Worm (Caenorhabditis elegans) whole organism, midembryonic: ENCODE measurements around the gene rme-6.

ENCODE experiments used
- T22C8.4 ChIP-seq: fragments of 200-800 bp; sonication (Bioruptor generic); IDR thresholded peaks from 2 replicates; pipeline ENCODE4 v1.3.6; 2022; ENCODE audit warnings: missing genetic modification characterization, missing compliant biosample characterization
- flt-1 ChIP-seq: fragments of 200-800 bp; sonication (Bioruptor generic); IDR thresholded peaks from 2 replicates; pipeline ENCODE4 v1.3.6; 2022; ENCODE audit warnings: missing genetic modification characterization, missing compliant biosample characterization
- ref-1 ChIP-seq: fragments of 200-800 bp; sonication (Bioruptor generic); conservative IDR thresholded peaks from 2 replicates; pipeline ENCODE4 v1.3.6; 2022; ENCODE audit warnings: missing genetic modification reagents, missing genetic modification characterization, missing compliant biosample characterization

DNA sequence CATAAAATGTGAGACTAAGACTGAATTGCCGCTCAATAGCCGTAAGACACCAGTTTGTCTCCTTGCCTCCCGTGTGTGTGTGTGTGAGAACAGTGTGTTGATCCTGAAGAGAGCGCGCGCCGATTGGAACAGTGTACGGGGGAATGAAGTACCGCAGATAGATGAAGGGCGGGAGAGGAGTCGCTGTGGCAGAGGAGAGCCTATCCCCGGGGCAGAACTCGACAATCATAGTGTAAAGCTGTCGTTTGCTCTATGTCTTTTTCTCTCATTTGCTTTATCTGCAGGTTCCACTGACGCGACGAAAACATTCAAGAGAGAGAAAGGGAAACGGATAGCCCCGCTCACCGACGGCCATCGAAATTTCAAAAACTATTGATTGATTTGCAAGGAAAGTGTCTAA, 15.0 kb upstream of the rme-6 start:
- no peak for TF ChIP-seq ref-1 (GFP tag; lab: Robert Waterston, UW)
- no peak for TF ChIP-seq T22C8.4
- no peak for TF ChIP-seq flt-1
